Fruit fly (Drosophila melanogaster): ENCODE results near the gene CG12237.

DNA sequence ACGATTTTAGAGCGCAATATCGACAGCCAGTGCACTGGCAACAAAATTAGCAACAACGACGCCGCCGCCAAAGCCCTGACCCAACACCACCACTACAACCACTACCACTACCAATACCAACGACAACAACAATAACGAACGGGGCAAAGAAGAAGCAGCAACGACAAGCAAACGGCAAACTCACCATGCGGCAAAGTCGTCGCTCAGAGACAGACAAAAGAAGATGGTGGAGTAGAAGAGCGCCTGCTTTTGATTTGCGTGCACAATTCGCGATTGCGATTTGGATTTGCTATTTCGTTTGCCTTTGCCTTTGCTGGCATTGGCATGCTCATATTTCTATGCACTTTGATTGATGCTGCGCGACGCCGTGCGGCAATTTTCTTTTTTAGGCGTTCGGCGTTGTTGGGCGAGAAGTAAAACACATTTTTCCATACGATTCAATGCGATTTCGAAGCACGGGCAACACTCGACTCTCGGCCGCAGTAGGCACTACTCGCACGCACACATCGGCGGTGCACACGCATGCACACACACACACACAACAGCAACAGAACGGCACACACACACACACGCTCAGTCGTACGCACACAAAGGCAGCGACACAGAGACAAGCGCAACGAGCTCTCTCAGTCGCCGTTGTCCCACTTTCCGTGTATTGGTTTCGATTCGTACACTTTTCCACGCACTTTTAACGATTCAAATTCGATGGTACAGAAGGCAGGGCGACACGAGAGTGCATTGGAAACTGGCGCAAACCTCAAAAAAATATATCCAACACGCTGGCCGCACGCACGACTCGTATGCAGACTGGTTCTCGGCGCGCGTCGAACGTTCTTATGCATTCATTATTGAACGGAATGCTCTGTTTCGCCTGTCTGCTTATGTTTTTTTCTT lies 5.0 kb downstream of the CG12237 start:
- TF ChIP-seq br (GFP tag; optimal IDR thresholded peaks at IDR 0.05) (no peak), foxo (GFP tag; optimal IDR thresholded peaks at IDR 0.05) (no peak), psq (GFP tag; optimal IDR thresholded peaks at IDR 0.05) (no peak), pan (optimal IDR thresholded peaks at IDR 0.05) (no peak), h (GFP tag; optimal IDR thresholded peaks at IDR 0.05) (peak; percentile 0), usp (GFP tag; optimal IDR thresholded peaks at IDR 0.05) (no peak), lola (GFP tag; optimal IDR thresholded peaks at IDR 0.05) (no peak), woc (GFP tag; optimal IDR thresholded peaks at IDR 0.05) (no peak), Hr78 (GFP tag; optimal IDR thresholded peaks at IDR 0.05) (no peak), sage (GFP tag; optimal IDR thresholded peaks at IDR 0.05) (no peak), HLH106 (tag; optimal IDR thresholded peaks at IDR 0.05) (no peak), Hnf4 (GFP tag; optimal IDR thresholded peaks at IDR 0.05) (no peak)

Data from whole organism, wandering third instar larva.